Fruit fly (Drosophila melanogaster) whole organism, embryonic: ENCODE results near the gene CG3448.
A peak's percentile ranks its signal among the peaks of the same experiment; 100 is the strongest.

Experiments used
- Bteb2 ChIP-seq: fragments of 200-800 bp; sonication (Bioruptor generic); optimal IDR thresholded peaks from 2 replicates; lab custom pipeline; 2016; ENCODE audit warnings: missing biosample characterization, missing genetic modification characterization
- C15 ChIP-seq: fragments of 200-800 bp; sonication (Bioruptor generic); IDR thresholded peaks from 3 replicates; pipeline ENCODE4 v1.3.6; 2022; ENCODE audit warnings: missing biosample characterization, missing genetic modification characterization
- CG10959 ChIP-seq: fragments of 200-800 bp; sonication (Bioruptor generic); IDR thresholded peaks from 2 replicates; pipeline ENCODE4 v1.3.6; 2022; ENCODE audit warnings: missing biosample characterization, missing genetic modification characterization
- CG12744 ChIP-seq: fragments of 200-800 bp; sonication (Bioruptor generic); optimal IDR thresholded peaks from 2 replicates; lab custom pipeline; 2016; ENCODE audit warnings: missing biosample characterization, missing genetic modification characterization
- CG13775 ChIP-seq: fragments of 200-800 bp; sonication (Bioruptor generic); optimal IDR thresholded peaks from 3 replicates; lab custom pipeline; 2017; ENCODE audit warnings: missing biosample characterization, mild to moderate bottlenecking, missing genetic modification characterization
- CG17802 ChIP-seq: fragments of 200-800 bp; sonication (Bioruptor generic); optimal IDR thresholded peaks from 2 replicates; lab custom pipeline; 2018; ENCODE audit warnings: missing biosample characterization, mild to moderate bottlenecking, missing genetic modification characterization, moderate library complexity
- CG1832 ChIP-seq: fragments of 200-800 bp; sonication (Bioruptor generic); optimal IDR thresholded peaks from 2 replicates; lab custom pipeline; 2017; ENCODE audit warnings: missing biosample characterization, mild to moderate bottlenecking, missing genetic modification characterization, inconsistent platforms
- CG18476 ChIP-seq: fragments of 200-800 bp; sonication (Bioruptor generic); optimal IDR thresholded peaks from 2 replicates; lab custom pipeline; 2016; ENCODE audit warnings: missing biosample characterization, mild to moderate bottlenecking, missing genetic modification characterization
- CG18619 ChIP-seq: fragments of 200-800 bp; sonication (Bioruptor generic); optimal IDR thresholded peaks from 3 replicates; lab custom pipeline; 2017; ENCODE audit warnings: missing biosample characterization, mild to moderate bottlenecking, missing genetic modification characterization
- CG32767 ChIP-seq: fragments of 200-800 bp; sonication (Bioruptor generic); IDR thresholded peaks from 2 replicates; pipeline ENCODE4 v1.3.6; 2022; ENCODE audit warnings: missing biosample characterization, missing genetic modification characterization
- CG3281 ChIP-seq: fragments of 200-800 bp; sonication (Bioruptor generic); optimal IDR thresholded peaks from 3 replicates; lab custom pipeline; 2017; ENCODE audit warnings: missing biosample characterization, mild to moderate bottlenecking, missing genetic modification characterization
- CG34422 ChIP-seq: fragments of 200-800 bp; sonication (Bioruptor generic); IDR thresholded peaks from 3 replicates; pipeline ENCODE4 v1.3.6; 2022; ENCODE audit warnings: missing biosample characterization, missing genetic modification characterization
- CG4854 ChIP-seq: fragments of 200-800 bp; sonication (Bioruptor generic); optimal IDR thresholded peaks from 2 replicates; lab custom pipeline; 2016; ENCODE audit warnings: missing biosample characterization, missing genetic modification characterization, inconsistent platforms
- CG5180 ChIP-seq: fragments of 200-800 bp; sonication (Bioruptor generic); optimal IDR thresholded peaks from 3 replicates; lab custom pipeline; 2017; ENCODE audit warnings: missing biosample characterization, missing genetic modification characterization, mild to moderate bottlenecking, moderate library complexity, missing genetic modification reagents
- CG5953 ChIP-seq: fragments of 200-800 bp; sonication (Bioruptor generic); IDR thresholded peaks from 2 replicates; pipeline ENCODE4 v1.3.6; 2022; ENCODE audit warnings: missing biosample characterization, missing genetic modification characterization
- CG6254 ChIP-seq: fragments of 200-800 bp; sonication (Bioruptor generic); optimal IDR thresholded peaks from 3 replicates; lab custom pipeline; 2017; ENCODE audit warnings: mild to moderate bottlenecking, missing biosample characterization, missing genetic modification reagents, missing genetic modification characterization
- CG6683 ChIP-seq: fragments of 200-800 bp; sonication (Bioruptor generic); optimal IDR thresholded peaks from 2 replicates; lab custom pipeline; 2017; ENCODE audit warnings: missing biosample characterization, mild to moderate bottlenecking, missing genetic modification characterization, missing genetic modification reagents
- CG7928 ChIP-seq: fragments of 200-800 bp; sonication (Bioruptor generic); optimal IDR thresholded peaks from 2 replicates; lab custom pipeline; 2017; ENCODE audit warnings: missing biosample characterization, mild to moderate bottlenecking, missing genetic modification characterization
- CG7963 ChIP-seq: fragments of 200-800 bp; sonication (Bioruptor generic); IDR thresholded peaks from 3 replicates; pipeline ENCODE4 v1.3.6; 2022; ENCODE audit warnings: missing biosample characterization, missing genetic modification characterization; ENCODE audit not compliant: partially characterized antibody
- CG8089 ChIP-seq: fragments of 200-800 bp; sonication (Bioruptor generic); optimal IDR thresholded peaks from 3 replicates; lab custom pipeline; 2016; ENCODE audit warnings: missing biosample characterization, missing genetic modification characterization
- CG9876 ChIP-seq: fragments of 200-800 bp; sonication (Bioruptor generic); optimal IDR thresholded peaks from 2 replicates; lab custom pipeline; 2016; ENCODE audit warnings: missing biosample characterization, missing genetic modification characterization
- Chrac-16 ChIP-seq: fragments of 200-800 bp; sonication (Bioruptor generic); optimal IDR thresholded peaks from 3 replicates; lab custom pipeline; 2016; ENCODE audit warnings: missing biosample characterization, missing genetic modification characterization
- Eip74EF ChIP-seq, 2 experiments: fragments of 200-800 bp in 1 of 2; fragments of >200 bp in 1 of 2; sonication (Bioruptor generic) in 1 of 2; optimal IDR thresholded peaks; 2 replicates each; lab custom pipeline; 2017 to 2019; ENCODE audit warnings: missing biosample characterization in 2 of 2, missing genetic modification characterization in 2 of 2, mild to moderate bottlenecking in 1 of 2, moderate library complexity in 1 of 2
- H15 ChIP-seq: fragments of 200-800 bp; sonication (Bioruptor generic); IDR thresholded peaks from 3 replicates; pipeline ENCODE4 v1.3.6; 2022; ENCODE audit warnings: missing biosample characterization, missing genetic modification characterization
- Hmr ChIP-seq: fragments of 200-800 bp; sonication (Bioruptor generic); optimal IDR thresholded peaks from 3 replicates; lab custom pipeline; 2017; ENCODE audit warnings: mild to moderate bottlenecking, missing biosample characterization, missing genetic modification reagents, missing genetic modification characterization
- abd-A ChIP-seq: fragments of 200-800 bp; sonication (Bioruptor generic); optimal IDR thresholded peaks from 3 replicates; lab custom pipeline; 2019; ENCODE audit warnings: missing biosample characterization, mild to moderate bottlenecking, missing genetic modification characterization, moderate library complexity
- ara ChIP-seq: fragments of 200-800 bp; sonication (Bioruptor generic); IDR thresholded peaks from 2 replicates; pipeline ENCODE4 v1.3.6; 2022; ENCODE audit warnings: missing biosample characterization, missing genetic modification characterization
- dmrt99B ChIP-seq: fragments of 200-800 bp; sonication (Bioruptor generic); optimal IDR thresholded peaks from 2 replicates; lab custom pipeline; 2018; ENCODE audit warnings: missing biosample characterization, mild to moderate bottlenecking, missing genetic modification characterization, moderate library complexity
- en ChIP-seq: fragments of 200-800 bp; sonication (Bioruptor generic); optimal IDR thresholded peaks from 2 replicates; lab custom pipeline; 2016; ENCODE audit warnings: missing biosample characterization, missing genetic modification characterization
- eyg ChIP-seq: fragments of 200-800 bp; sonication (Bioruptor generic); optimal IDR thresholded peaks from 3 replicates; lab custom pipeline; 2016; ENCODE audit warnings: missing biosample characterization, missing genetic modification characterization
- ftz-f1 ChIP-seq: fragments of 200-800 bp; sonication (Bioruptor generic); optimal IDR thresholded peaks from 2 replicates; lab custom pipeline; 2016; ENCODE audit warnings: missing biosample characterization, missing genetic modification characterization
- gcm2 ChIP-seq: fragments of 200-800 bp; sonication (Bioruptor generic); optimal IDR thresholded peaks from 2 replicates; lab custom pipeline; 2016; ENCODE audit warnings: missing biosample characterization, missing genetic modification characterization
- ham ChIP-seq: fragments of 200-800 bp; sonication (Bioruptor generic); IDR thresholded peaks from 2 replicates; pipeline ENCODE4 v1.3.6; 2022; ENCODE audit warnings: missing biosample characterization, missing genetic modification characterization
- hb ChIP-seq: fragments of 200-800 bp; sonication (Bioruptor generic); IDR thresholded peaks from 3 replicates; pipeline ENCODE4 v1.3.6; 2022; ENCODE audit warnings: missing biosample characterization, missing genetic modification characterization; ENCODE audit not compliant: partially characterized antibody
- lab ChIP-seq: fragments of 200-800 bp; sonication (Bioruptor generic); optimal IDR thresholded peaks from 3 replicates; lab custom pipeline; 2017; ENCODE audit warnings: missing biosample characterization, missing genetic modification characterization, mild to moderate bottlenecking, moderate library complexity, missing genetic modification reagents
- lilli ChIP-seq: fragments of 200-800 bp; sonication (Bioruptor generic); optimal IDR thresholded peaks from 3 replicates; lab custom pipeline; 2016; ENCODE audit warnings: missing biosample characterization, missing genetic modification characterization
- luna ChIP-seq: fragments of 200-800 bp; sonication (Bioruptor generic); optimal IDR thresholded peaks from 2 replicates; lab custom pipeline; 2016; ENCODE audit warnings: missing biosample characterization, missing genetic modification characterization
- maf-S ChIP-seq: fragments of 200-800 bp; sonication (Bioruptor generic); optimal IDR thresholded peaks from 2 replicates; lab custom pipeline; 2016; ENCODE audit warnings: missing biosample characterization, missing genetic modification characterization
- nau ChIP-seq: fragments of 200-800 bp; sonication (Bioruptor generic); optimal IDR thresholded peaks from 3 replicates; lab custom pipeline; 2017; ENCODE audit warnings: missing biosample characterization, mild to moderate bottlenecking, missing genetic modification characterization, missing genetic modification reagents
- phol ChIP-seq: fragments of 200-800 bp; sonication (Bioruptor generic); optimal IDR thresholded peaks from 3 replicates; lab custom pipeline; 2018; ENCODE audit warnings: missing biosample characterization, mild to moderate bottlenecking, missing genetic modification characterization, moderate library complexity
- pzg ChIP-seq: fragments of 200-800 bp; sonication (Bioruptor generic); optimal IDR thresholded peaks from 3 replicates; lab custom pipeline; 2018; ENCODE audit warnings: missing biosample characterization, mild to moderate bottlenecking, missing genetic modification characterization, moderate library complexity
- scrt ChIP-seq: fragments of 200-800 bp; sonication (Bioruptor generic); optimal IDR thresholded peaks from 2 replicates; lab custom pipeline; 2018; ENCODE audit warnings: missing biosample characterization, mild to moderate bottlenecking, missing genetic modification characterization, moderate library complexity
- sima ChIP-seq: fragments of 200-800 bp; sonication (Bioruptor generic); optimal IDR thresholded peaks from 2 replicates; lab custom pipeline; 2016; ENCODE audit warnings: missing biosample characterization, missing genetic modification characterization
- ssp ChIP-seq: fragments of 200-800 bp; sonication (Bioruptor generic); IDR thresholded peaks from 2 replicates; pipeline ENCODE4 v1.3.6; 2022; ENCODE audit warnings: missing biosample characterization, missing genetic modification characterization
- tin ChIP-seq: fragments of 200-800 bp; sonication (Bioruptor generic); optimal IDR thresholded peaks from 3 replicates; lab custom pipeline; 2016; ENCODE audit warnings: missing biosample characterization, missing genetic modification characterization
- ttk ChIP-seq: fragments of 200-800 bp; sonication (Bioruptor generic); IDR thresholded peaks from 2 replicates; pipeline ENCODE4 v2.1.2; 2022; ENCODE audit warnings: missing biosample characterization, missing genetic modification characterization
- twi ChIP-seq: fragments of 200-800 bp; optimal IDR thresholded peaks from 2 replicates; lab custom pipeline; 2019; ENCODE audit warnings: missing biosample characterization, mild to moderate bottlenecking, missing genetic modification characterization, moderate library complexity
- unpg ChIP-seq: fragments of 200-800 bp; sonication (Bioruptor generic); optimal IDR thresholded peaks from 3 replicates; lab custom pipeline; 2018; ENCODE audit warnings: missing biosample characterization, mild to moderate bottlenecking, missing genetic modification characterization, moderate library complexity
- vnd ChIP-seq: fragments of 200-800 bp; sonication (Bioruptor generic); IDR thresholded peaks from 3 replicates; pipeline ENCODE4 v1.3.6; 2022; ENCODE audit warnings: missing biosample characterization, missing genetic modification characterization; ENCODE audit not compliant: partially characterized antibody
- wor ChIP-seq: fragments of 200-800 bp; sonication (Bioruptor generic); IDR thresholded peaks from 2 replicates; pipeline ENCODE4 v1.3.6; 2022; ENCODE audit warnings: missing biosample characterization, missing genetic modification characterization

CG3448 gene

DNA sequence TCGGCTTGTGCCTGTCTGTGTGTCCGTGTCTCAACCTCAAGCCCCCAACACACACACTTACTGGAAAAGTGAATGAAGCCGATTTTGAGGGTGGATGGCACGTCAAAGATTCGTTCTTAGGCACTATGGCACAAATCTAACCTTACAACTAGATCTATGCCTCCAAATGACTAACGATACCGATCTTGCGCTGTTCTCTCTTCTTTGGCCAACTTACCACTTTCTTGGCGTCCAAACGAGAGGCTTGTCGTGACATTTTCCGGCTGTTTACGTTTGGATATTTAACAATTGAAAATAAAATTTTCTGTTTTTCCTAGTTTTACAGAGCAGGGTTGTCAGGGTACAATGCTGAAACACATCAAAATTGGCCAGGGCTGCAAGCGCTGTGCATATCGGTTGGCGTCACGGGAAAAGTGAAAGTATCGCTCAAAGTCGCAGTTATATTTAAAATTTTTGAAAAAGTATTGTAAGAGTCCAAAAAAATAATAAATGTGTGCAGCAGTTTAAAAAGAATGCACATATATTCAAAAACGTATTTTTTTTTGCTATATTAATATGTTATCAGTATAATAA is 9.4 kb downstream of the CG3448 start, which contains the start of the genes Bet3 and Nf-YA (continued):
- peak; percentile 40 for TF ChIP-seq CG3281 (GFP tag; lab: Kevin White, UChicago)
- peak; percentile 55; the same call in 1 of the 2 replicates for TF ChIP-seq ara
- peak; percentile 77 for TF ChIP-seq luna
- peak; percentile 97 for TF ChIP-seq CG7928 (GFP tag; lab: Kevin White, UChicago)
- TF ChIP-seq CG6683 (GFP tag; lab: Kevin White, UChicago) = no peak
- TF ChIP-seq CG12744 = peak; percentile 21
- TF ChIP-seq hb (GFP tag; lab: Robert Waterston, UW) = peak; percentile 84
- TF ChIP-seq abd-A (tag; lab: Kevin White, UChicago) = no peak
- TF ChIP-seq lilli (GFP tag; lab: Kevin White, UChicago) = peak; percentile 70
- peak; percentile 74 for TF ChIP-seq ssp
- peak; percentile 72; the same call in 2 of the 3 replicates for TF ChIP-seq CG7963
- no peak for TF ChIP-seq eyg (GFP tag; lab: Kevin White, UChicago)
- peak; percentile 61 for TF ChIP-seq phol (tag; lab: Kevin White, UChicago)
- peak; percentile 67; the same call in 2 of the 3 replicates for TF ChIP-seq CG34422 (GFP tag; lab: Robert Waterston, UW)
- TF ChIP-seq CG10959 = no peak
- TF ChIP-seq ham (GFP tag; lab: Robert Waterston, UW) = no peak
- peak; percentile 49 for TF ChIP-seq CG13775 (GFP tag; lab: Kevin White, UChicago)
- TF ChIP-seq CG17802 (tag; lab: Kevin White, UChicago) = no peak
- TF ChIP-seq CG4854 (GFP tag; lab: Kevin White, UChicago) = peak; percentile 8
- peak; percentile 20 for TF ChIP-seq scrt (GFP tag; lab: Kevin White, UChicago)
- peak; percentile 42 for TF ChIP-seq Hmr (GFP tag; lab: Kevin White, UChicago)
- TF ChIP-seq CG1832 (GFP tag; lab: Kevin White, UChicago) = no peak
- TF ChIP-seq wor (GFP tag; lab: Robert Waterston, UW) = no peak
- no peak for TF ChIP-seq nau (GFP tag; lab: Kevin White, UChicago)
- TF ChIP-seq sima (GFP tag; lab: Kevin White, UChicago) = no peak
- peak; percentile 3 for TF ChIP-seq CG8089
- peak; percentile 38; the same call in 1 of the 2 replicates for TF ChIP-seq ttk
- no peak for TF ChIP-seq CG32767 (GFP tag; lab: Robert Waterston, UW)
- TF ChIP-seq twi = no peak
- peak; percentile 76 for TF ChIP-seq vnd (GFP tag; lab: Robert Waterston, UW)
- TF ChIP-seq Chrac-16 (GFP tag; lab: Kevin White, UChicago) = peak; percentile 32
- peak; percentile 72 for TF ChIP-seq tin (GFP tag; lab: Kevin White, UChicago)
- no peak for TF ChIP-seq CG5180 (GFP tag; lab: Kevin White, UChicago)
- no peak for TF ChIP-seq CG6254
- peak; percentile 8 for TF ChIP-seq CG9876
- TF ChIP-seq gcm2 (GFP tag; lab: Kevin White, UChicago) = no peak
- TF ChIP-seq dmrt99B (tag; lab: Kevin White, UChicago) = no peak
- TF ChIP-seq CG18476 (GFP tag; lab: Kevin White, UChicago) = no peak
- TF ChIP-seq H15 (GFP tag; lab: Robert Waterston, UW) = peak; percentile 12; the same call in 1 of the 3 replicates
- TF ChIP-seq CG18619 (GFP tag; lab: Kevin White, UChicago) = peak; percentile 34
- no peak for TF ChIP-seq CG5953 (GFP tag; lab: Robert Waterston, UW)
- peak; percentile 79 for TF ChIP-seq pzg (GFP tag; lab: Kevin White, UChicago)
- no peak for TF ChIP-seq maf-S (GFP tag; lab: Kevin White, UChicago)
- no peak for TF ChIP-seq ftz-f1
- no peak for TF ChIP-seq unpg
- TF ChIP-seq en (GFP tag; lab: Kevin White, UChicago) = no peak
- TF ChIP-seq lab (GFP tag; lab: Kevin White, UChicago) = peak; percentile 32
- TF ChIP-seq Bteb2 (GFP tag; lab: Kevin White, UChicago) = no peak
- TF ChIP-seq Eip74EF (GFP tag; optimal IDR thresholded peaks at IDR 0.05; lab: Kevin White, UChicago) = no peak
- TF ChIP-seq C15 = no peak
